Worm (Caenorhabditis elegans): ENCODE data around the gene B0303.11.

Gene B0303.11

ce11 chrIII:8685590-8686240, 24.5 kb downstream of the B0303.11 start:
- TF ChIP-seq T22C8.4 (GFP tag; IDR thresholded peaks at IDR 0.05) = no peak
- no peak for TF ChIP-seq ztf-23 (GFP tag; IDR thresholded peaks at IDR 0.05)
- TF ChIP-seq ref-1 (GFP tag; conservative IDR thresholded peaks at IDR 0.05) = no peak
- TF ChIP-seq tab-1 (GFP tag; IDR thresholded peaks at IDR 0.05) = no peak

- TF ChIP-seq ref-1 (GFP tag; conservative IDR thresholded peaks at IDR 0.05) (no peak), cog-1 (tag; optimal IDR thresholded peaks at IDR 0.05) (no peak), tab-1 (GFP tag; IDR thresholded peaks at IDR 0.05) (no peak), flt-1 (GFP tag; IDR thresholded peaks at IDR 0.05) (no peak), T22C8.4 (GFP tag; IDR thresholded peaks at IDR 0.05) (no peak), med-1 (GFP tag; optimal IDR thresholded peaks at IDR 0.05; ENCODE audit: insufficient read depth) (no peak), klf-2 (GFP tag; conservative IDR thresholded peaks at IDR 0.05) (no peak), ztf-29 (GFP tag; IDR thresholded peaks at IDR 0.05) (no peak), ztf-23 (GFP tag; IDR thresholded peaks at IDR 0.05) (no peak)
Measured at ce11 chrIII:8684421-8684820, 25.8 kb downstream of the B0303.11 start, which contains the start of gene anmt-1. anmt-1 (plus strand) TSS chrIII:8684808.

ce11 chrIII:8683679-8684263, 26.4 kb downstream of the B0303.11 start, which contains the start of gene fli-1:
fli-1 (minus strand) TSS chrIII:8683736.
- no peak for TF ChIP-seq ztf-29 (GFP tag; IDR thresholded peaks at IDR 0.05)
- no peak for TF ChIP-seq klf-2 (GFP tag; conservative IDR thresholded peaks at IDR 0.05)
- TF ChIP-seq ztf-23 (GFP tag; IDR thresholded peaks at IDR 0.05) = no peak
- TF ChIP-seq cog-1 (tag; optimal IDR thresholded peaks at IDR 0.05) = no peak
- no peak for TF ChIP-seq tab-1 (GFP tag; IDR thresholded peaks at IDR 0.05)
- no peak for TF ChIP-seq flt-1 (GFP tag; IDR thresholded peaks at IDR 0.05)
- TF ChIP-seq T22C8.4 (GFP tag; IDR thresholded peaks at IDR 0.05) = no peak
- no peak for TF ChIP-seq ref-1 (GFP tag; conservative IDR thresholded peaks at IDR 0.05)
- TF ChIP-seq med-1 (GFP tag; optimal IDR thresholded peaks at IDR 0.05; ENCODE audit: insufficient read depth) = no peak

- TF ChIP-seq tab-1 (GFP tag; IDR thresholded peaks at IDR 0.05) (peak; percentile 99), ztf-29 (GFP tag; IDR thresholded peaks at IDR 0.05) (peak; percentile 99), flt-1 (GFP tag; IDR thresholded peaks at IDR 0.05) (peak; percentile 99), ztf-23 (GFP tag; IDR thresholded peaks at IDR 0.05) (peak; percentile 97), med-1 (GFP tag; optimal IDR thresholded peaks at IDR 0.05; ENCODE audit: insufficient read depth) (peak; percentile 84), T22C8.4 (GFP tag; IDR thresholded peaks at IDR 0.05) (peak; percentile 96), klf-2 (GFP tag; conservative IDR thresholded peaks at IDR 0.05) (peak; percentile 98), cog-1 (tag; optimal IDR thresholded peaks at IDR 0.05) (peak; percentile 92), ref-1 (GFP tag; conservative IDR thresholded peaks at IDR 0.05) (peak; percentile 95)
Measured at ce11 chrIII:8678371-8678770, 31.8 kb downstream of the B0303.11 start.

- no peak for TF ChIP-seq ref-1 (GFP tag; conservative IDR thresholded peaks at IDR 0.05)
- no peak for TF ChIP-seq ztf-23 (GFP tag; IDR thresholded peaks at IDR 0.05)
- no peak for TF ChIP-seq cog-1 (tag; optimal IDR thresholded peaks at IDR 0.05)
- no peak for TF ChIP-seq T22C8.4 (GFP tag; IDR thresholded peaks at IDR 0.05)
- no peak for TF ChIP-seq flt-1 (GFP tag; IDR thresholded peaks at IDR 0.05)
- no peak for TF ChIP-seq klf-2 (GFP tag; conservative IDR thresholded peaks at IDR 0.05)
- TF ChIP-seq ztf-29 (GFP tag; IDR thresholded peaks at IDR 0.05) = no peak
Measured at ce11 chrIII:8674980-8675485, 35.2 kb downstream of the B0303.11 start, which contains the start of gene pgl-2. pgl-2 (minus strand) TSS chrIII:8675435.

ce11 chrIII:8668717-8669116, 41.5 kb downstream of the B0303.11 start:
- TF ChIP-seq tab-1 (GFP tag; IDR thresholded peaks at IDR 0.05) (no peak), ztf-29 (GFP tag; IDR thresholded peaks at IDR 0.05) (no peak), cog-1 (tag; optimal IDR thresholded peaks at IDR 0.05) (no peak), T22C8.4 (GFP tag; IDR thresholded peaks at IDR 0.05) (no peak), klf-2 (GFP tag; conservative IDR thresholded peaks at IDR 0.05) (no peak), flt-1 (GFP tag; IDR thresholded peaks at IDR 0.05) (no peak), ref-1 (GFP tag; conservative IDR thresholded peaks at IDR 0.05) (no peak), med-1 (GFP tag; optimal IDR thresholded peaks at IDR 0.05; ENCODE audit: insufficient read depth) (no peak)

ce11 chrIII:8667382-8667781, 42.8 kb downstream of the B0303.11 start, which contains the start of gene dpy-19:
dpy-19 (minus strand) TSS chrIII:8667482.
- no peak for TF ChIP-seq klf-2 (GFP tag; conservative IDR thresholded peaks at IDR 0.05)
- TF ChIP-seq ztf-29 (GFP tag; IDR thresholded peaks at IDR 0.05) = no peak
- no peak for TF ChIP-seq flt-1 (GFP tag; IDR thresholded peaks at IDR 0.05)
- no peak for TF ChIP-seq ref-1 (GFP tag; conservative IDR thresholded peaks at IDR 0.05)
- TF ChIP-seq cog-1 (tag; optimal IDR thresholded peaks at IDR 0.05) = no peak
- no peak for TF ChIP-seq T22C8.4 (GFP tag; IDR thresholded peaks at IDR 0.05)

- TF ChIP-seq tab-1 (GFP tag; IDR thresholded peaks at IDR 0.05) (no peak), cog-1 (tag; optimal IDR thresholded peaks at IDR 0.05) (no peak), ref-1 (GFP tag; conservative IDR thresholded peaks at IDR 0.05) (no peak), flt-1 (GFP tag; IDR thresholded peaks at IDR 0.05) (no peak), med-1 (GFP tag; optimal IDR thresholded peaks at IDR 0.05; ENCODE audit: insufficient read depth) (no peak), ztf-29 (GFP tag; IDR thresholded peaks at IDR 0.05) (no peak), T22C8.4 (GFP tag; IDR thresholded peaks at IDR 0.05) (no peak), klf-2 (GFP tag; conservative IDR thresholded peaks at IDR 0.05) (no peak), ztf-23 (GFP tag; IDR thresholded peaks at IDR 0.05) (no peak)
Measured at ce11 chrIII:8664897-8665388, 45.3 kb downstream of the B0303.11 start, which contains the start of gene F22B7.1. F22B7.1 (plus strand) TSS chrIII:8665338.

ce11 chrIII:8663143-8663542, 47.1 kb downstream of the B0303.11 start:
- TF ChIP-seq ztf-29 (GFP tag; IDR thresholded peaks at IDR 0.05) (no peak), ztf-23 (GFP tag; IDR thresholded peaks at IDR 0.05) (no peak), tab-1 (GFP tag; IDR thresholded peaks at IDR 0.05) (no peak), cog-1 (tag; optimal IDR thresholded peaks at IDR 0.05) (no peak), T22C8.4 (GFP tag; IDR thresholded peaks at IDR 0.05) (no peak), ref-1 (GFP tag; conservative IDR thresholded peaks at IDR 0.05) (no peak), flt-1 (GFP tag; IDR thresholded peaks at IDR 0.05) (no peak), med-1 (GFP tag; optimal IDR thresholded peaks at IDR 0.05; ENCODE audit: insufficient read depth) (no peak), klf-2 (GFP tag; conservative IDR thresholded peaks at IDR 0.05) (no peak)
